Worm (Caenorhabditis elegans) whole organism, L4 larva: ENCODE measurements around the gene irld-49.

Experiments used
- D1046.2 ChIP-seq: fragments of 200-800 bp; sonication (Bioruptor generic); IDR thresholded peaks from 2 replicates; pipeline ENCODE4 v1.3.6; 2022; ENCODE audit warnings: missing genetic modification characterization, missing compliant biosample characterization
- F44E2.7 ChIP-seq: fragments of 200-800 bp; sonication (Bioruptor generic); IDR thresholded peaks from 2 replicates; pipeline ENCODE4 v2.1.2; 2022; ENCODE audit warnings: missing genetic modification characterization, missing compliant biosample characterization
- F49E8.2 ChIP-seq: sonication (generic microtip); optimal IDR thresholded peaks from 2 replicates; lab custom pipeline; 2016; ENCODE audit warnings: missing compliant biosample characterization, mild to moderate bottlenecking, missing genetic modification characterization, borderline replicate concordance
- T20F7.1 ChIP-seq: fragments of 200-800 bp; sonication (Bioruptor generic); optimal IDR thresholded peaks from 2 replicates; lab custom pipeline; 2018; ENCODE audit warnings: mild to moderate bottlenecking, missing genetic modification characterization, missing compliant biosample characterization
- Y105C5A.15 ChIP-seq: fragments of 200-800 bp; sonication (Bioruptor generic); IDR thresholded peaks from 2 replicates; pipeline ENCODE4 v1.3.6; 2022; ENCODE audit warnings: missing genetic modification characterization, missing compliant biosample characterization
- aha-1 ChIP-seq: fragments of 150-350 bp; peaks from one replicate; lab custom pipeline; 2014; ENCODE audit warnings: missing biosample characterization, missing genetic modification characterization
- arid-1 ChIP-seq: fragments of 200-800 bp; sonication (Bioruptor generic); conservative IDR thresholded peaks from 2 replicates; pipeline ENCODE4 v1.3.6; 2022; ENCODE audit warnings: missing genetic modification reagents, missing genetic modification characterization, missing compliant biosample characterization
- ceh-32 ChIP-seq: sonication (generic microtip); optimal IDR thresholded peaks from 2 replicates; lab custom pipeline; 2016; ENCODE audit warnings: mild to moderate bottlenecking, missing genetic modification characterization, missing compliant biosample characterization; ENCODE audit not compliant: poor library complexity
- ces-1 ChIP-seq: fragments of 150-350 bp; sonication (generic microtip); optimal IDR thresholded peaks from 4 replicates; lab custom pipeline; 2014; ENCODE audit warnings: missing biosample characterization, missing genetic modification reagents, missing genetic modification characterization
- ctbp-1 ChIP-seq: fragments of 200-800 bp; sonication (Bioruptor generic); IDR thresholded peaks from 2 replicates; pipeline ENCODE4 v1.3.6; 2022; ENCODE audit warnings: missing genetic modification reagents, missing genetic modification characterization, missing compliant biosample characterization
- dmd-6 ChIP-seq: fragments of 200-800 bp; sonication (Bioruptor generic); IDR thresholded peaks from 2 replicates; pipeline ENCODE4 v1.3.6; 2022; ENCODE audit warnings: missing genetic modification reagents, missing genetic modification characterization, missing compliant biosample characterization
- dpl-1 ChIP-seq: fragments of 150-350 bp; optimal IDR thresholded peaks from 2 replicates; lab custom pipeline; 2014; ENCODE audit warnings: missing biosample characterization, missing genetic modification reagents, missing genetic modification characterization
- dve-1 ChIP-seq: sonication (generic microtip); optimal IDR thresholded peaks from 2 replicates; lab custom pipeline; 2017; ENCODE audit warnings: antibody characterized with exemption, mild to moderate bottlenecking, missing genetic modification characterization, missing compliant biosample characterization; ENCODE audit not compliant: insufficient read depth
- egl-27 ChIP-seq: sonication (generic microtip); optimal IDR thresholded peaks from 3 replicates; lab custom pipeline; 2017; ENCODE audit warnings: missing biosample characterization, missing genetic modification reagents, missing genetic modification characterization
- gei-8 ChIP-seq: fragments of 200-800 bp; sonication (Bioruptor generic); optimal IDR thresholded peaks from 2 replicates; lab custom pipeline; 2018; ENCODE audit warnings: mild to moderate bottlenecking, missing genetic modification characterization, missing compliant biosample characterization
- hif-1 ChIP-seq, 2 experiments: sonication (generic microtip); optimal IDR thresholded peaks; 2 replicates each; lab custom pipeline; 2016 to 2017; ENCODE audit warnings: missing compliant biosample characterization in 2 of 2, missing genetic modification characterization in 2 of 2, missing genetic modification reagents in 2 of 2, missing genotype in 2 of 2, mild to moderate bottlenecking in 1 of 2
- hlh-30 ChIP-seq: sonication (generic microtip); optimal IDR thresholded peaks from 2 replicates; lab custom pipeline; 2017; ENCODE audit warnings: antibody characterized with exemption, mild to moderate bottlenecking, missing genetic modification characterization, missing compliant biosample characterization; ENCODE audit not compliant: insufficient read depth
- lin-15B ChIP-seq: fragments of 150-350 bp; sonication (generic microtip); optimal IDR thresholded peaks from 3 replicates; lab custom pipeline; 2014; ENCODE audit warnings: missing biosample characterization, missing genetic modification characterization
- lin-29 ChIP-seq: fragments of 200-800 bp; sonication (Bioruptor generic); IDR thresholded peaks from 2 replicates; pipeline ENCODE4 v1.3.6; 2022; ENCODE audit warnings: missing genetic modification reagents, missing genetic modification characterization, missing compliant biosample characterization
- lin-38 ChIP-seq: fragments of 200-800 bp; sonication (Bioruptor generic); IDR thresholded peaks from 2 replicates; pipeline ENCODE4 v1.3.6; 2022; ENCODE audit warnings: missing genetic modification reagents, missing genetic modification characterization, missing compliant biosample characterization
- mdt-29 ChIP-seq: fragments of 200-800 bp; sonication (Bioruptor generic); IDR thresholded peaks from 2 replicates; pipeline ENCODE4 v1.3.6; 2022; ENCODE audit warnings: missing genetic modification reagents, missing genetic modification characterization, missing compliant biosample characterization
- mep-1 ChIP-seq: fragments of 150-350 bp; sonication (generic microtip); optimal IDR thresholded peaks from 3 replicates; lab custom pipeline; 2014; ENCODE audit warnings: missing biosample characterization, missing genetic modification characterization
- mxl-3 ChIP-seq: fragments of 200-800 bp; sonication (Bioruptor generic); optimal IDR thresholded peaks from 2 replicates; lab custom pipeline; 2018; ENCODE audit warnings: mild to moderate bottlenecking, missing genetic modification characterization, missing compliant biosample characterization
- nhr-10 ChIP-seq: fragments of 150-350 bp; optimal IDR thresholded peaks from 2 replicates; lab custom pipeline; 2014; ENCODE audit warnings: missing biosample characterization, missing genetic modification characterization
- nhr-102 ChIP-seq: sonication (generic microtip); optimal IDR thresholded peaks from 2 replicates; lab custom pipeline; 2016; ENCODE audit warnings: mild to moderate bottlenecking, missing genetic modification characterization, moderate library complexity, missing compliant biosample characterization
- nhr-237 ChIP-seq: sonication (generic microtip); optimal IDR thresholded peaks from 2 replicates; lab custom pipeline; 2017; ENCODE audit warnings: missing biosample characterization, missing genetic modification characterization
- nhr-76 ChIP-seq: fragments of 150-350 bp; optimal IDR thresholded peaks from 2 replicates; lab custom pipeline; 2014; ENCODE audit warnings: missing biosample characterization, missing genetic modification characterization
- php-3 ChIP-seq: fragments of 200-800 bp; sonication (Bioruptor generic); IDR thresholded peaks from 2 replicates; pipeline ENCODE4 v1.3.6; 2022; ENCODE audit warnings: missing genetic modification reagents, missing genetic modification characterization, missing compliant biosample characterization
- pqm-1 ChIP-seq: sonication (generic microtip); optimal IDR thresholded peaks from 2 replicates; lab custom pipeline; 2017; ENCODE audit warnings: missing biosample characterization, missing genetic modification characterization
- set-16 ChIP-seq: fragments of 200-800 bp; sonication (Bioruptor generic); IDR thresholded peaks from 2 replicates; pipeline ENCODE4 v1.3.6; 2022; ENCODE audit warnings: missing genetic modification reagents, missing genetic modification characterization, missing compliant biosample characterization
- unc-62 ChIP-seq, 3 experiments: fragments of 150-350 bp in 1 of 3; sonication (generic microtip); optimal IDR thresholded peaks in 2 of 3; peaks in 1 of 3; 1 replicate in 1 of 3; 2 replicates in 2 of 3; lab custom pipeline; 2014 to 2017; ENCODE audit warnings: missing biosample characterization in 3 of 3, missing genetic modification characterization in 3 of 3, missing genetic modification reagents in 3 of 3, missing genotype in 1 of 3
- zag-1 ChIP-seq: fragments of 150-350 bp; optimal IDR thresholded peaks from 2 replicates; lab custom pipeline; 2014; ENCODE audit warnings: missing biosample characterization, missing genetic modification characterization
- zfp-2 ChIP-seq: sonication (generic microtip); optimal IDR thresholded peaks from 2 replicates; lab custom pipeline; 2016; ENCODE audit warnings: mild to moderate bottlenecking, missing genetic modification characterization, missing compliant biosample characterization
- zip-2 ChIP-seq: fragments of 150-350 bp; optimal IDR thresholded peaks from 2 replicates; lab custom pipeline; 2014; ENCODE audit warnings: missing biosample characterization, missing genetic modification characterization
- ztf-11 ChIP-seq: fragments of 150-350 bp; optimal IDR thresholded peaks from 2 replicates; lab custom pipeline; 2014; ENCODE audit warnings: missing biosample characterization, missing genetic modification characterization

irld-49 gene

DNA sequence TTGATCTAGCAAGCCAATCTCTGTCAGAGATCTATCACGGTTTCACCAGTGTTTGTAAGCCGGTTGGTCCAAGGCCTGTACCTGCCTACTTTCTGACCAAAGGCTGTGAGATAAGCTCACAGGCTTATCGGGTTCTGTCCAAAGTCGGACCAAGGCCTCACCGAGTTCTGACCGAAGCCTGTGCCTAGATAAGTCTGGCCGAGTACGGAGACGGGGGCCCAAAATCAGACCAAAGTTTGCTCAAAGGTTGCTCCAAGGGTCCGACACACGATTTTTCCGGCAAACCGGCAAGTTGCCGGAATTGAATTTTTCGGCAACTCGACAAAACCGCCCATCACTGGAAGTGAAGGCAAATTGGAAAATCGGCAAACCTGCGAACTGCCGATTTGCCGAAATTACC is 12.4 kb upstream of the irld-49 start:
- TF ChIP-seq set-16 (GFP tag; lab: Robert Waterston, UW): 0 out of 2 replicates have a peak, but pooled peaks have one; percentile 21
- no peak for TF ChIP-seq php-3 (GFP tag; lab: Robert Waterston, UW)

ce11 chrII:2934354-2934753 is 9.6 kb upstream of the irld-49 start, which contains the start of gene irld-67:
Gene irld-67 (minus strand): TSS chrII:2934454.
- TF ChIP-seq D1046.2 (no peak), lin-38 (GFP tag; lab: Robert Waterston, UW) (no peak), F49E8.2 (tag; lab: Kevin White, UChicago) (no peak), ctbp-1 (GFP tag; lab: Robert Waterston, UW) (no peak), zfp-2 (tag; lab: Kevin White, UChicago) (no peak), mdt-29 (no peak), hif-1 (tag; optimal IDR thresholded peaks at IDR 0.05; lab: Kevin White, UChicago) (no peak), unc-62 (GFP tag; optimal IDR thresholded peaks at IDR 0.05 in 1 of 2; lab: Kevin White, UChicago) (no peak), unc-62 (tag; optimal IDR thresholded peaks at IDR 0.05; lab: Kevin White, UChicago) (no peak), egl-27 (tag; lab: Kevin White, UChicago) (no peak), pqm-1 (tag; lab: Kevin White, UChicago) (no peak), dmd-6 (GFP tag; lab: Robert Waterston, UW) (no peak), zag-1 (tag; lab: Kevin White, UChicago) (no peak), hlh-30 (tag; lab: Kevin White, UChicago) (no peak), dpl-1 (GFP tag; lab: Kevin White, UChicago) (no peak), lin-29 (no peak), T20F7.1 (GFP tag; lab: Kevin White, UChicago) (no peak), mxl-3 (no peak), arid-1 (no peak), nhr-76 (no peak)

DNA sequence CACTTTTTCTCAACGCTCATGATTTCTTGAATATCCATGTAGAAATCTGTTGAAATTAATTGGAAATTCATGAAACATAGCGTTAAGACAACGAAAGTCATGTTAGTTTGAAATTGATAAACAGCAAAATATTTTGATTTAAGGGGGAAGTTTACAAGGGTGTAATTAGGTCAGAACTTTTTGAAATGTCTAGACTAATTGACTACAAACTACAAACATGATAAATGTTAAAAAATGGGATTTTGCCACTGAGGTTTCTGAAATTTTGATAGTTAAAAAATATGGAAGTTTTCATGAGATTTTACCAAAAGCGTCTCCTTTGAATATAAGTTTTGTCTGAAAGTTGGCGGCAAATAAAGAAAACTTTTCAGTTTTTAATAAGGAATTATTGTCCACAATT is 6.1 kb upstream of the irld-49 start, which contains the start of gene irld-65:
TSS of gene irld-65 (minus strand) at position 101 of the 400 bp plus-strand sequence.
- no peak for TF ChIP-seq dve-1
- TF ChIP-seq F44E2.7: no peak
- TF ChIP-seq gei-8 (GFP tag; lab: Kevin White, UChicago): no peak
- TF ChIP-seq Y105C5A.15 (GFP tag; lab: Robert Waterston, UW): no peak
- no peak for TF ChIP-seq nhr-102 (tag; lab: Kevin White, UChicago)
- no peak for TF ChIP-seq nhr-237 (tag; lab: Kevin White, UChicago)
- TF ChIP-seq nhr-10 (tag; lab: Kevin White, UChicago): no peak
- no peak for TF ChIP-seq set-16 (GFP tag; lab: Robert Waterston, UW)
- no peak for TF ChIP-seq ces-1 (GFP tag; lab: Kevin White, UChicago)
- TF ChIP-seq mep-1: no peak
- TF ChIP-seq ztf-11 (tag; lab: Kevin White, UChicago): no peak
- TF ChIP-seq lin-15B (tag; lab: Kevin White, UChicago): no peak
- no peak for TF ChIP-seq ceh-32 (tag; lab: Kevin White, UChicago)
- TF ChIP-seq zfp-2 (tag; lab: Kevin White, UChicago): no peak

DNA sequence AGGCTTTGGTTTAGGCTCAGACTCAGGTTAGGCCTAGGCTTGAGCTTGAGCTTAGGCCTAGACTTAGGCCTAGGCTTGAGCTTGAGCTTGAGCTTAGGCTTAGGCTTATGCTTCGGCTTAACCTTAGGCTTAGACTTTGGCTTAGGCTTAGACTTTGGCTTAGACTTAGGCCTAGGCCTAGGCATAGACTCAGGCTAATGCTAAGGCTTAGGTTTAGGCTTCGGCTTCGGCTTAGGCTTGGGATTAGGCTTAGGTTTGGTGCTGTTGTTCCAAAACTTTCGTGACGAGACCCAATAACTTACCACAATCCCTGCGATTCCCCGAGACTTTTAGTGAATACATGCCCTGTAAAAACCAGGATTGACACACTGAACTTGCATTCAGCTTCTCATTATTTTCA is 4.3 kb upstream of the irld-49 start:
- TF ChIP-seq aha-1 (tag; lab: Kevin White, UChicago) (peak; percentile 34), zip-2 (no peak)
